Fruit fly (Drosophila melanogaster) Kc167 (cell line): ENCODE measurements around the gene CG42750.

Experiments used
- insv ChIP-seq: fragments of >200 bp; optimal IDR thresholded peaks from 3 replicates; lab custom pipeline; 2018; ENCODE audit warnings: missing external identifiers
- psq ChIP-seq: fragments of >200 bp; optimal IDR thresholded peaks from 2 replicates; lab custom pipeline; 2017; ENCODE audit warnings: missing external identifiers
- ttk ChIP-seq: sonication (Bioruptor generic); optimal IDR thresholded peaks from 2 replicates; lab custom pipeline; 2017; ENCODE audit warnings: missing external identifiers

dm6 chr2L:18143176-18143575 is 132.4 kb downstream of the CG42750 start:
- TF ChIP-seq insv (no peak), ttk (lab: Kevin White, UChicago) (no peak), psq (lab: Kevin White, UChicago) (no peak)
